Fruit fly (Drosophila melanogaster) S2 (cell line): ENCODE data around the gene CG10357.

Experiments used
- CG8478 ChIP-seq: fragments of >200 bp; optimal IDR thresholded peaks from 2 replicates; lab custom pipeline; 2018
- CTCF ChIP-seq, 2 experiments: fragments of >200 bp; optimal IDR thresholded peaks; 2 replicates each; lab custom pipeline; 2018

CG10357 gene

DNA sequence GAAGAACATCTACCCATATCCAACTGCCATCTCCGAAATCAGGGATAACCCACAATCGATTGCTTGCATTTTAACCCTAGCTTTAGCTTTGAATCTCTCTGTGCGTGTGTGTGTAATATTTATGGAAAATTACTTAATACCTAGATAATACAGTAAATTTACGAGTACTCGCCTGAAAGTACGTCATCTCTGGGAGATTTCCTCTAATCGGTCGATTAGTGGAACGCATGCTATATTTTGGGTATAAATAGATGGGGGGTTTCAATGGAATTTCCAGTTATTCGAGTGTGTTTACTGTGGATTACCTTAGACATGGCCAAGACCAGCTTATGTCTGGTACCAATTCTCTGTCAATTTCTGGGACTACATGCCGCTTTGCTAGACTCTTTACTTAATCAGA, at the start of gene CG10357:
Gene CG10357, plus strand, starts transcription at position 301 of the 400 bp plus-strand sequence.
- TF ChIP-seq CTCF (optimal IDR thresholded peaks at IDR 0.05; lab: Kevin White, UChicago) = no peak
- no peak for TF ChIP-seq CG8478 (lab: Kevin White, UChicago)

DNA sequence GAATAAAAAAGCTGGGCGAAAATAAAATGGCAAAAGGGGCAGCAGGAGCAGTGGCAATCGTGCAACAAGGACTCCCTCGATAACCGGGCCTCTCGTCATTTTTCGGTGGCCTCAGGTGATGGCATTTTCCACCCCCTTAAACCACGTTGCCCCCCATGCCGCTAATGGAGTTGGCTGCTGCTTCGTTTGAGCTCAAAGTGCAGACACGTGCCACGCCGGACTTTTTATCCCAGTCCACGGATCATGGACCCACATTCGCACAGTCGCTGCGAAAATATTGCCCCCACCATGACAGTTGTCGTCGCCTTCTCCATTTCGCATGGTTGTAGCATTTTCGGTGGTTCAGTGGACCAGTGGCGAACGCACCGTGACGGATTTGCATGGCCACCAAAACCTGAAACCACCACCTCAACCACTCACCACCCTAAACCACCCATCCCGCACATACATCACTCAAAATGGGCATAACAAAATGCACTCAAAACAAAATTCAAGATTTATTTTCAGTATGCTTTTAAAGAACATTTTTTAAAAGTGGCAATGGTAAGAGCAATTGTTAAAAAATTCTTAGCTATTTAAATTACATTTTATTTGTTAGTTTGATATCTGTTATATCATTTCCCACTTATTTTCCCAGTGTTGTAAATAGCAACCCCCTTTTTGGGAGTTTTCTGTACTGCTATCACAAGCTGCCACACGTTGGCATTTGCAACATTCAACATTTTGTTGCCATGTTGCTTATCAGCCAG, 48.3 kb upstream of the CG10357 start:
- no peak for TF ChIP-seq CTCF (optimal IDR thresholded peaks at IDR 0.05; lab: Kevin White, UChicago)
- TF ChIP-seq CG8478 (lab: Kevin White, UChicago) = no peak

DNA sequence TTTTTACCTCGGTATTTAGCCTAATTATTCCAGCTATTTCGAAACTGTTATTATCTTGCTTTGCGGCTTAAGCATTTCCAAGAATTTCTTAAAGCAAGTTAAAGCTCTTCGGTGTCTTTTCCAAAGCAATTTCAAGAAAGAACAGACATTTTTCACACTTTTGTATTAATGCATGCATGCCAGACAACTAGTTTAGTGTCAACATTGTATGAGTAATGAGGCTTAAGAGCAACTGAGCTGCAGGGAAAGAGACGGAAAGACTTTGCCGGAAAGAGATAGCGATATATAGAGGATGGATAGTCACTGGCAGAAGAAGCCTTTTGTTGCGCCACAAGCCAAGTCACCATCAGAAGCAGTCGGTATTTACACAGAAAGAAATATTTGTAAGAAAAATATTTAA, 46.1 kb upstream of the CG10357 start:
- TF ChIP-seq CTCF (optimal IDR thresholded peaks at IDR 0.05; lab: Kevin White, UChicago) (no peak), CG8478 (lab: Kevin White, UChicago) (no peak)

DNA sequence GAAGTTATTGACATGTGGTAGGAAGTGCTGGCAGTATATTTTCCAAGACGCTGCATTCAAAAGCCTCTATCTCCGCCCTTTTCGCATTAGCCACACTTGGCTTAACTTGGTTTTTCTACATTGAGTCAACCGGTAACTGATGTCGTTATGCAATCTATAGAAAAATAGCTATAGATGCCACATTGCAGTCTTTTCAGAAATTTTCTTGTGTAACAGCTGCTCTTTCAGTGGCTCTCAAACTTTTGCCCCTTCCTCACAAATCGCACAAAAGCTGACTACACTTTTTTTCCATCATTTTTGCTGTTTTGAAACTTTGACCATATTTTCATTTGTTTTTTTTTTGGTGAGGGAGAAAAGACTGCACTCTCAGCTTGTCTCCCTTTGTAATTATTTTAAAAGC, 44.6 kb upstream of the CG10357 start:
- TF ChIP-seq CG8478 (lab: Kevin White, UChicago) (no peak), CTCF (optimal IDR thresholded peaks at IDR 0.05; lab: Kevin White, UChicago) (no peak)

DNA sequence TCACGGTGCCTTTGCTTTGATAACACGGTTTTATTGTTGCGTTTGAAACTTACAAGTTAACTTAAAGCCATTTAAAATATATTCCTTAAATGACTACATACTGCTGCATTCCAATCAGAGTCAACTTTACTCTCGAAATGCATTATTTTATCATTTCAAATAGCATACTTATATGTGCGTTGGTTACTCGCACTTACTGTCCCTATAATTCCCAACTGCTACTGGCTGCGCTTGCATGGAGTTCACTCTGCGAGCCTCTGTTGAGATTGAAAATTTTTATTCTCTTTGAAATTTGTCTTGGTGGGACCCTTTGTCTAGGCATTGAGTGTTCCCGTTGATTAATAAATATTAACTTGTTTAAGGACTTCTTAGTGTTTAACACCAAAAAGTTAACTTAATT, 21.6 kb upstream of the CG10357 start:
- TF ChIP-seq CG8478 (lab: Kevin White, UChicago) = no peak
- TF ChIP-seq CTCF (optimal IDR thresholded peaks at IDR 0.05; lab: Kevin White, UChicago) = no peak

DNA sequence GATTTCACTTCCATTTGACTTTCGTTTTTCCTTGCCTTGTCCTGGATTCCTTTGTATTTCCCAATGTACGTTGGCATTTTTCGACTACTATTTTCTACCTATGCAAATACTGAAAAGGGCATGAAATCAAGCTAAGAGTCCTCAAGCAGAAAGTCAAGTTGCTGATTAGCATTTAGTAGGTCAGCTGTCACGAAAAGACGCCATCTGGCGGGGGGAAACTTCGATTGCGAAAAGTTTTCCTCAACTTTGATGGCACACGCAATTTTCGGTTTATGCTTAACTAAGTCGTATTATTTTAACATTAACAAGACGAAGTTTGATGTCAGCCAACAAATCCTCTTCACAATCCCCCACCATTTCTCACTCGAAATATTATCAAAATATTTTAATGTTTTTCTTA, 18.8 kb upstream of the CG10357 start:
- TF ChIP-seq CTCF (optimal IDR thresholded peaks at IDR 0.05; lab: Kevin White, UChicago) = peak; percentile 72 to 73
- TF ChIP-seq CG8478 (lab: Kevin White, UChicago) = no peak

DNA sequence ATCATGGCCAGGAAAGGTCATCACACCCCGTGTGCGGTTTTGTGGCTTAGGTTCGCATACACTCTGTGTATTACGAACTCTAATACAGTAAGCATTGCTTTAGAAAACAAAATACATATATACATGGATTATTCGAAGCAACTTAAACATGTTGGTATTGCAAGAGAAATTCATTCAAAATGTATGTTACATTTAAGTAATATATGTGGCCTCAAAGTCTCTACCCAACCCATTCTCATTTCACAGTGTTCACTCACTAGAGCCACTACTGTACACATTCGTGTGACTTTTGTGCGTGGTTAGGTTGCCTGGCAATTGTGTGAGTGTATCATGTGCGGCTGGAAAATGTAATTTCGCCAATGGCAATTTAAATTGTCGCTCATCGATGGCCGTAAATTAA, 8.2 kb upstream of the CG10357 start:
- no peak for TF ChIP-seq CTCF (optimal IDR thresholded peaks at IDR 0.05; lab: Kevin White, UChicago)
- TF ChIP-seq CG8478 (lab: Kevin White, UChicago) = no peak

DNA sequence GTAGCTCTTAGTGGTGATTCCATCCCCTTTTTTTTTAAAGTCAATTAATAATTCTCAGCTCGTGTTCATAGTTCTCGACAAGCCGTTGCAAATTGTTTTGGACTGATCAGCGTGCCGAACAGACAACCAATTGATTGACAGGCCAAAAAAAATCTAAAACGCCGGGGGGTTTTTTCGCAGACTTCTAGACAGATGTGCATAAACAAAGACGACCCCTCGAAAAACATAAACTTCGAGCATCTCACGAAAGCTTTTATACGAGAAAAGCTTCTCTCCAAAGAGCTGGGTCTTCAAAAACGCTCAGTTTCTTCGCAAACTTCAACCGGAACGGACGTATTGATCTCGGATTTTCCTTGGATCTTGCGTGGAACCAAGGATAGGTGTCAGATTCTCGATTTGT, 3.3 kb upstream of the CG10357 start, which contains the start of gene CG10359:
Gene CG10359, plus strand, starts transcription at position 301 of the 400 bp plus-strand sequence.
- no peak for TF ChIP-seq CTCF (optimal IDR thresholded peaks at IDR 0.05; lab: Kevin White, UChicago)
- TF ChIP-seq CG8478 (lab: Kevin White, UChicago) = no peak

DNA sequence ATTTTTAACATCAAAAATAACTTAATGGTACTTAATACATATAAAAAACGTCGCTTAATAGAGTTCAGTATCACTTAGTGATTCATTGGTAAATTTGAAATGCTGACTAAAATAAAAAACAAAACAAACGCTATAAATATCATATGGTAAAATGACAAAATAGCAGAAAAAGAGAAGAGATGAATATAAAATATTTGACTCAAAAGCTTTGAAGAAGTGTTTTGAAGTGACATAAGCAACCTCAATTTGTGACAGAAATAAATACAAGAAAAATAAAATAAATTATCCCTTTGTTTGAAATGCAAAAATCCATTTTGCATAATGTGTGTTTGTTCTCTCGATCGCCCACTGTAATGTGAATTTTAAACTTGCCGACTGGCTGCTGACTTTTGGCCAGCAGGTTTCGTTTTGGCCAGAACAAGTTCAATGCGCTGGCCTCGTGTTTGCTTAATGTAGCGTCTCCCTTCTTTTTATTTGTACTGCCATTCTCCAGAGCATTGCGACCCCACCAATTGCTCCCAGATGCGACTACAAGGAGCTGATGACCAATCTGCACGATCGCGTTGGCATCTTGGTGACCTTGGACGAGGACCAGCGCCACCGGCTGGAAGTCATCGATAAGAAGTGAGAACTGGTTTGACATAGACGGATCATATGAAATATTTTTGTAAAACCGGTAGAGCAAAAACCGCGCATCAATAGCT, 2.4 kb upstream of the CG10357 start:
- TF ChIP-seq CTCF (optimal IDR thresholded peaks at IDR 0.05; lab: Kevin White, UChicago) (no peak), CG8478 (lab: Kevin White, UChicago) (no peak)

DNA sequence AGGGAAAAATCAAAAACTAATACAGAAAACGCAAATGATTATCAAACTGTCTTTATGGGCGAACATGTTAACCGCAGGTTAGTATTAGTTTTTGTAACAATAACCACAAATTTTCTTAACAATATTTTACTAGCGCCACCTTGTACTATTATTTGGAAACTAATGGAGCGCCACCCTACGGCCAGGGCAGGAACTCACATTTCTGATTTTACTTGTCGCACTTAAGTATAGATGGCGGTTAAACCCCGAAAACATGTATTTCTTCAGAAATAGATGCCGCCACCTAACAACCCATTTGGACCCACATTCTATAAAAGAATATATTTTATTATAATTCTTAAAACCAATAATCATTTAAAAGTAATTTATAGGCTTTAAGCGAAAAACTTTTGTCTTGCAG, 1.2 kb downstream of the CG10357 start:
- TF ChIP-seq CG8478 (lab: Kevin White, UChicago) (no peak), CTCF (optimal IDR thresholded peaks at IDR 0.05; lab: Kevin White, UChicago) (peak; percentile 96 to 99)

DNA sequence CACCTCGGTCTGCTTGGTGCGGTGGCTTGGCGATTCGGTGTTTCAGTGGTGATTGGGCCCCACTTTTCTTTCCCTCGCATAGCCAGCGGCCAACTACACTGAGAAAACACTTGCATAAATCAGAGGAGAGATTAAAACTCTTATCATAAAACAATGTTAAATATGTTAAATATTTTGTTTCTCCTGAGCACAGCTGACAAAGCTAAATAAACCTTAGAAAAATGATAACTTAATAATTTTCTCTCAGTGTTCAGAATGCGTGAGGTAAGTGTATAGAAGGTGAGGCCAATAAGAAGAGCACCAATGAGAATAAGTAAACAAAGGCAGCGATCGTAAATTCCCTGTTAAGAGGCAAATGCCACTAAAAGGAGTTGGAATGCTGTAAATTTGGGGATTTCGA, 2.1 kb downstream of the CG10357 start:
- TF ChIP-seq CG8478 (lab: Kevin White, UChicago) (no peak), CTCF (optimal IDR thresholded peaks at IDR 0.05; lab: Kevin White, UChicago) (no peak)

DNA sequence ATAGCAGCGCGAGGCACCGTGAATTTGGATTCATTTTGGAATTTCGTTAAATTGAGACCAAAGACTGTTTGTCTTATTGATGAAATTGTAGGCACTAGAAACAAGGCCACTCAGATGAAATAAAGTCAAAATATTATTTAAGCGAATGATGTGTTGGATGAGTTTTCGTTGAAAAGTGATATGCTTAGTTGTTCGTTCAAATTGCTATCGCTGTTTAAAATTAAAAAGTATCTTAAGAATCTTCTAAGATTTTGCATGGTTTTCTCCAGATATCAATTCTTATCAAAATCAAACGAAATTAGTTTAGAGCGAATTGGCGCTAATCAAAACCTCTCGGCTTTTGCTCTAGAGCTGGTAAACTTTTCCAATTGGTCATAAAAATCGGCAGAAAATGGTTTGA, 5.8 kb downstream of the CG10357 start, which contains the start of gene CG14974:
Gene CG14974, minus strand, starts transcription at position 101 of the 400 bp plus-strand sequence.
- TF ChIP-seq CTCF (optimal IDR thresholded peaks at IDR 0.05; lab: Kevin White, UChicago) = no peak
- no peak for TF ChIP-seq CG8478 (lab: Kevin White, UChicago)

DNA sequence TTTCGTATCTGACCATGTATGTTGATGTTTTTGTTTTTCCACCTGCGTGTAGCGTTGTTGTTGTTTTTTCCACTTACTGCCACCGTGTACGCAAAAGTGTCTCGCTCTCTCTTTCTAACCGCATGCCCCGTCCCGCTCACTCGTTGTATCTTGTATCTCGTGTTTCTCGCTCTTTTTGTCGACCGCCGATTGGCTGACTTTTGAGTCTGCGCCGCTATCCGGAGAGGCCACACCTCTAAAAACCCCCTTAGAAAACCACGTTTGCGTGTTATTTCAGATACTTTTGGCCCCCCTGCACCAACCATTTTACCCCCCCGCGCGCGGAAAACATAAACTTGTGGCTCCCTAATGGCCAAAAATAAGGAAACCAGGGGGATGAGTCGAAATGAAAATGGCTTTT, 9.7 kb downstream of the CG10357 start:
- TF ChIP-seq CG8478 (lab: Kevin White, UChicago) (no peak), CTCF (optimal IDR thresholded peaks at IDR 0.05; lab: Kevin White, UChicago) (no peak)

DNA sequence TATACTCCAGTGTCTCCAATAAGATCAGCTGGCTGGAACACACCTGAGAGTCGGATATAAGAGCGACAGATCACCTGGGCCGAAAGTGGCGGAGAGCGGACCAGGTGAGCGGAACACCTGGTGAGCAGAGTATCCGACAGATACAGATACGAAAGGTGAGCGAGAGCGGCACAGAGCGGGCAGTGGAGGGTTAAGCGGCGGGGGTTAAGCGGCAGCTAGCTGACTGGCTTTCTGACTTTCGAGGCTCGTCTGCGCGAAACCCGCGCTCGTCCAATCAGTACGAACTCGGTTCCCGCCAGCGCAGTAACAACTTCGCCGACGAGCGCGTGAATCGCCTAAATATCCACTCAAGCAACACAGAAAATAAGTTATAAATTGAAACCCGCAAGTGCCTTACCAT, 10.9 kb downstream of the CG10357 start, which contains the start of gene dar1:
Gene dar1, plus strand, starts transcription at position 284 of the 400 bp plus-strand sequence.
- TF ChIP-seq CTCF (optimal IDR thresholded peaks at IDR 0.05; lab: Kevin White, UChicago) = no peak
- no peak for TF ChIP-seq CG8478 (lab: Kevin White, UChicago)

DNA sequence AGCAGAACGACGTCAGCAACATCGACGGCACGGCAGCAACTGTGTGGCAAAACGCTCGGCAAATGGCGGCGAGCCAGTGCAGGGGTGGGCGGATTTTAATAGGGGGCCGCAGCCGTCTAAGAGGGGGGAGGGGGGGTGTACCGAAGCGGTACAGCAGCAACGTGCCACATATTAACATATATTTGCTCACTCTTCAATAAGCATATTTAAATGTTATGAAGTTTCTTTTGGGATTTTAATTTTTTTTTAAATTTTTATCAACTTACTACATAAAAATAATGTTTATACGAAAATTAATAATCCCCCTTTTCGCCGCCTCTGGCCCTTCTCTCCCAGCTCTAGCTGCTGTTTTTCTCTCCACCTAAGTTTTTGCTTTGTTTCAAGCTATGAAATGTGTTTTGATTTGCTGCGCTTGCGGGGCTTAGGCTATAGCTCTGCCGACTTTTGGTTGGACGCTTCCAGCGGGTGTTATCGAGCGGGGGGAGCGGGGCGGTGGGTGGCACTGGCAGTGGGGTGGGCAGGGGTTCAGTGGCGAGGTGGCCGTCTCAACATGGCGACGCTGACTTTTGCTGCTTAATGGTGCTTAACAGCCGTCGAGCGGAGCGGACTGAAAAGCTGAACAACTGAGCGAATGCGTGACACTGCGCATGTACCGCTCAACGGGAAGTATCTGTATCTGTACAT, 17.5 kb downstream of the CG10357 start:
- no peak for TF ChIP-seq CG8478 (lab: Kevin White, UChicago)
- TF ChIP-seq CTCF (optimal IDR thresholded peaks at IDR 0.05; lab: Kevin White, UChicago) = no peak
